Fruit fly (Drosophila melanogaster) whole organism, embryonic: ENCODE results near the gene Stim.
A peak's percentile ranks its signal among the peaks of the same experiment; 100 is the strongest.

Experiments used
- B-H2 ChIP-seq: fragments of 200-800 bp; sonication (Bioruptor generic); optimal IDR thresholded peaks from 2 replicates; lab custom pipeline; 2018; ENCODE audit warnings: missing biosample characterization, mild to moderate bottlenecking, missing genetic modification characterization
- Blimp-1 ChIP-seq: fragments of 200-800 bp; sonication (Bioruptor generic); optimal IDR thresholded peaks from 3 replicates; lab custom pipeline; 2018; ENCODE audit warnings: missing biosample characterization, missing genetic modification characterization, mild to moderate bottlenecking, moderate library complexity, missing genetic modification reagents
- BtbVII ChIP-seq: fragments of 200-800 bp; sonication (Bioruptor generic); optimal IDR thresholded peaks from 3 replicates; lab custom pipeline; 2017; ENCODE audit warnings: missing biosample characterization, mild to moderate bottlenecking, missing genetic modification characterization
- CG10979 ChIP-seq: fragments of 200-800 bp; sonication (Bioruptor generic); optimal IDR thresholded peaks from 2 replicates; lab custom pipeline; 2018; ENCODE audit warnings: missing biosample characterization, mild to moderate bottlenecking, missing genetic modification characterization, moderate library complexity
- CG11696 ChIP-seq: fragments of 200-800 bp; sonication (Bioruptor generic); IDR thresholded peaks from 2 replicates; pipeline ENCODE4 v1.3.6; 2022; ENCODE audit warnings: missing biosample characterization, missing genetic modification characterization
- CG12155 ChIP-seq: fragments of 200-800 bp; sonication (Bioruptor generic); optimal IDR thresholded peaks from 3 replicates; lab custom pipeline; 2016; ENCODE audit warnings: missing biosample characterization, missing genetic modification characterization
- CG12236 ChIP-seq: fragments of 200-800 bp; sonication (Bioruptor generic); optimal IDR thresholded peaks from 2 replicates; lab custom pipeline; 2016; ENCODE audit warnings: missing biosample characterization, missing genetic modification characterization
- CG12769 ChIP-seq: fragments of 200-800 bp; sonication (Bioruptor generic); optimal IDR thresholded peaks from 2 replicates; lab custom pipeline; 2019; ENCODE audit warnings: missing biosample characterization, mild to moderate bottlenecking, missing genetic modification characterization, moderate library complexity
- CG14014 ChIP-seq: fragments of 200-800 bp; sonication (Bioruptor generic); IDR thresholded peaks from 2 replicates; pipeline ENCODE4 v1.3.6; 2022; ENCODE audit warnings: missing biosample characterization, missing genetic modification characterization
- CG17186 ChIP-seq: fragments of 200-800 bp; sonication (Bioruptor generic); optimal IDR thresholded peaks from 3 replicates; lab custom pipeline; 2017; ENCODE audit warnings: missing biosample characterization, missing genetic modification reagents, missing genetic modification characterization
- CG17612 ChIP-seq: fragments of 200-800 bp; sonication (Bioruptor generic); IDR thresholded peaks from 2 replicates; pipeline ENCODE4 v1.3.6; 2022; ENCODE audit warnings: missing biosample characterization, missing genetic modification characterization
- CG17829 ChIP-seq: fragments of 200-800 bp; optimal IDR thresholded peaks from 2 replicates; lab custom pipeline; 2019; ENCODE audit warnings: missing biosample characterization, mild to moderate bottlenecking, missing genetic modification characterization, moderate library complexity
- CG18262 ChIP-seq: fragments of 200-800 bp; optimal IDR thresholded peaks from 3 replicates; lab custom pipeline; 2019; ENCODE audit warnings: missing biosample characterization, mild to moderate bottlenecking, missing genetic modification characterization, moderate library complexity
- CG30020 ChIP-seq: fragments of 200-800 bp; optimal IDR thresholded peaks from 2 replicates; lab custom pipeline; 2019; ENCODE audit warnings: missing biosample characterization, mild to moderate bottlenecking, missing genetic modification characterization, moderate library complexity
- CG33557 ChIP-seq: fragments of 200-800 bp; sonication (Bioruptor generic); optimal IDR thresholded peaks from 2 replicates; lab custom pipeline; 2019; ENCODE audit warnings: missing biosample characterization, mild to moderate bottlenecking, missing genetic modification characterization, moderate library complexity
- CG3995 ChIP-seq: fragments of 200-800 bp; sonication (Bioruptor generic); optimal IDR thresholded peaks from 3 replicates; lab custom pipeline; 2016; ENCODE audit warnings: missing biosample characterization, missing genetic modification characterization
- CG4328 ChIP-seq: fragments of 200-800 bp; sonication (Bioruptor generic); optimal IDR thresholded peaks from 3 replicates; lab custom pipeline; 2017; ENCODE audit warnings: missing biosample characterization, missing genetic modification reagents, missing genetic modification characterization
- CG4707 ChIP-seq: fragments of 200-800 bp; sonication (Bioruptor generic); optimal IDR thresholded peaks from 2 replicates; lab custom pipeline; 2018; ENCODE audit warnings: missing biosample characterization, mild to moderate bottlenecking, missing genetic modification characterization, moderate library complexity
- CG5180 ChIP-seq: fragments of 200-800 bp; sonication (Bioruptor generic); optimal IDR thresholded peaks from 3 replicates; lab custom pipeline; 2017; ENCODE audit warnings: missing biosample characterization, missing genetic modification characterization, mild to moderate bottlenecking, moderate library complexity, missing genetic modification reagents
- CG6254 ChIP-seq: fragments of 200-800 bp; sonication (Bioruptor generic); optimal IDR thresholded peaks from 3 replicates; lab custom pipeline; 2017; ENCODE audit warnings: mild to moderate bottlenecking, missing biosample characterization, missing genetic modification reagents, missing genetic modification characterization
- CG6791 ChIP-seq: fragments of 200-800 bp; sonication (Bioruptor generic); IDR thresholded peaks from 3 replicates; pipeline ENCODE4 v1.3.6; 2022; ENCODE audit warnings: missing biosample characterization, missing genetic modification characterization; ENCODE audit not compliant: partially characterized antibody
- CG8924 ChIP-seq: fragments of 200-800 bp; optimal IDR thresholded peaks from 3 replicates; lab custom pipeline; 2019; ENCODE audit warnings: missing biosample characterization, mild to moderate bottlenecking, missing genetic modification characterization, moderate library complexity
- CG9215 ChIP-seq: fragments of 200-800 bp; sonication (Bioruptor generic); IDR thresholded peaks from 2 replicates; pipeline ENCODE4 v1.3.6; 2022; ENCODE audit warnings: missing biosample characterization, missing genetic modification characterization
- Chrac-16 ChIP-seq: fragments of 200-800 bp; sonication (Bioruptor generic); optimal IDR thresholded peaks from 3 replicates; lab custom pipeline; 2016; ENCODE audit warnings: missing biosample characterization, missing genetic modification characterization
- Ets97D ChIP-seq: fragments of 200-800 bp; sonication (Bioruptor generic); optimal IDR thresholded peaks from 3 replicates; lab custom pipeline; 2016; ENCODE audit warnings: missing biosample characterization, missing genetic modification characterization
- Lhr ChIP-seq: fragments of 200-800 bp; sonication (Bioruptor generic); optimal IDR thresholded peaks from 3 replicates; lab custom pipeline; 2017; ENCODE audit warnings: mild to moderate bottlenecking, missing biosample characterization, missing genetic modification reagents, missing genetic modification characterization
- Nf-YA ChIP-seq: fragments of 200-800 bp; sonication (Bioruptor generic); IDR thresholded peaks from 2 replicates; pipeline ENCODE4 v1.3.6; 2022; ENCODE audit warnings: missing biosample characterization, missing genetic modification characterization
- Oaz ChIP-seq: fragments of 200-800 bp; sonication (Bioruptor generic); IDR thresholded peaks from 2 replicates; pipeline ENCODE4 v1.3.6; 2022; ENCODE audit warnings: missing biosample characterization, missing genetic modification characterization
- Oli ChIP-seq: fragments of 200-800 bp; sonication (Bioruptor generic); optimal IDR thresholded peaks from 2 replicates; lab custom pipeline; 2018; ENCODE audit warnings: missing biosample characterization, mild to moderate bottlenecking, missing genetic modification characterization, moderate library complexity
- Ssrp ChIP-seq: fragments of 200-800 bp; sonication (Bioruptor generic); optimal IDR thresholded peaks from 2 replicates; lab custom pipeline; 2018; ENCODE audit warnings: missing biosample characterization, mild to moderate bottlenecking, missing genetic modification characterization, moderate library complexity
- Taf1 ChIP-seq: fragments of 200-800 bp; sonication (Bioruptor generic); IDR thresholded peaks from 2 replicates; pipeline ENCODE4 v1.3.6; 2022; ENCODE audit warnings: missing biosample characterization, missing genetic modification characterization
- Xrp1 ChIP-seq: fragments of 200-800 bp; sonication (Bioruptor generic); IDR thresholded peaks from 2 replicates; pipeline ENCODE4 v1.3.6; 2022; ENCODE audit warnings: missing biosample characterization, missing genetic modification characterization
- YL-1 ChIP-seq: fragments of 200-800 bp; sonication (Bioruptor generic); optimal IDR thresholded peaks from 3 replicates; lab custom pipeline; 2017; ENCODE audit warnings: missing biosample characterization, mild to moderate bottlenecking, missing genetic modification characterization
- al ChIP-seq: fragments of 200-800 bp; sonication (Bioruptor generic); IDR thresholded peaks from 2 replicates; pipeline ENCODE4 v1.3.6; 2022; ENCODE audit warnings: missing biosample characterization, missing genetic modification characterization
- amos ChIP-seq: fragments of 200-800 bp; sonication (Bioruptor generic); IDR thresholded peaks from 2 replicates; pipeline ENCODE4 v1.3.6; 2022; ENCODE audit warnings: missing biosample characterization, missing genetic modification characterization; ENCODE audit not compliant: partially characterized antibody
- ash1 ChIP-seq: fragments of 200-800 bp; sonication (Bioruptor generic); optimal IDR thresholded peaks from 2 replicates; lab custom pipeline; 2018; ENCODE audit warnings: missing biosample characterization, mild to moderate bottlenecking, missing genetic modification characterization
- bigmax ChIP-seq: fragments of 200-800 bp; sonication (Bioruptor generic); optimal IDR thresholded peaks from 2 replicates; lab custom pipeline; 2018; ENCODE audit warnings: missing biosample characterization, mild to moderate bottlenecking, missing genetic modification characterization
- ci ChIP-seq: fragments of 200-800 bp; sonication (Bioruptor generic); IDR thresholded peaks from 3 replicates; pipeline ENCODE4 v1.3.6; 2022; ENCODE audit warnings: missing biosample characterization, missing genetic modification characterization
- fd3F ChIP-seq: fragments of 200-800 bp; sonication (Bioruptor generic); optimal IDR thresholded peaks from 2 replicates; lab custom pipeline; 2018; ENCODE audit warnings: missing biosample characterization, mild to moderate bottlenecking, missing genetic modification characterization, moderate library complexity
- fru ChIP-seq: fragments of >200 bp; optimal IDR thresholded peaks from 2 replicates; lab custom pipeline; 2017
- h ChIP-seq: fragments of >200 bp; optimal IDR thresholded peaks from 2 replicates; lab custom pipeline; 2017
- peb ChIP-seq: fragments of 200-800 bp; sonication (Bioruptor generic); IDR thresholded peaks from 2 replicates; pipeline ENCODE4 v1.3.6; 2022; ENCODE audit warnings: missing biosample characterization, missing genetic modification characterization
- pfk ChIP-seq: fragments of 200-800 bp; sonication (Bioruptor generic); optimal IDR thresholded peaks from 2 replicates; lab custom pipeline; 2018; ENCODE audit warnings: missing biosample characterization, mild to moderate bottlenecking, missing genetic modification characterization, moderate library complexity
- psq ChIP-seq: fragments of 200-800 bp; sonication (Bioruptor generic); optimal IDR thresholded peaks from 2 replicates; lab custom pipeline; 2017; ENCODE audit warnings: missing biosample characterization, missing genetic modification characterization
- pum ChIP-seq: fragments of 200-800 bp; sonication (Bioruptor generic); optimal IDR thresholded peaks from 2 replicates; lab custom pipeline; 2016; ENCODE audit warnings: missing biosample characterization, missing genetic modification characterization
- repo ChIP-seq: fragments of 200-800 bp; sonication (Bioruptor generic); optimal IDR thresholded peaks from 2 replicates; lab custom pipeline; 2016; ENCODE audit warnings: missing biosample characterization, missing genetic modification characterization
- ro ChIP-seq: fragments of 200-800 bp; sonication (Bioruptor generic); IDR thresholded peaks from 2 replicates; pipeline ENCODE4 v1.3.6; 2022; ENCODE audit warnings: missing biosample characterization, missing genetic modification characterization
- sima ChIP-seq: fragments of 200-800 bp; sonication (Bioruptor generic); optimal IDR thresholded peaks from 2 replicates; lab custom pipeline; 2016; ENCODE audit warnings: missing biosample characterization, missing genetic modification characterization
- toy ChIP-seq: fragments of 200-800 bp; sonication (Bioruptor generic); IDR thresholded peaks from 2 replicates; pipeline ENCODE4 v1.3.6; 2022; ENCODE audit warnings: missing biosample characterization, missing genetic modification characterization
- tx ChIP-seq: fragments of 200-800 bp; sonication (Bioruptor generic); optimal IDR thresholded peaks from 2 replicates; lab custom pipeline; 2016; ENCODE audit warnings: missing biosample characterization, missing genetic modification characterization
- vnd ChIP-seq: fragments of 200-800 bp; sonication (Bioruptor generic); IDR thresholded peaks from 3 replicates; pipeline ENCODE4 v1.3.6; 2022; ENCODE audit warnings: missing biosample characterization, missing genetic modification characterization; ENCODE audit not compliant: partially characterized antibody
- yki ChIP-seq: fragments of >200 bp; optimal IDR thresholded peaks from 3 replicates; lab custom pipeline; 2018

Gene Stim

DNA sequence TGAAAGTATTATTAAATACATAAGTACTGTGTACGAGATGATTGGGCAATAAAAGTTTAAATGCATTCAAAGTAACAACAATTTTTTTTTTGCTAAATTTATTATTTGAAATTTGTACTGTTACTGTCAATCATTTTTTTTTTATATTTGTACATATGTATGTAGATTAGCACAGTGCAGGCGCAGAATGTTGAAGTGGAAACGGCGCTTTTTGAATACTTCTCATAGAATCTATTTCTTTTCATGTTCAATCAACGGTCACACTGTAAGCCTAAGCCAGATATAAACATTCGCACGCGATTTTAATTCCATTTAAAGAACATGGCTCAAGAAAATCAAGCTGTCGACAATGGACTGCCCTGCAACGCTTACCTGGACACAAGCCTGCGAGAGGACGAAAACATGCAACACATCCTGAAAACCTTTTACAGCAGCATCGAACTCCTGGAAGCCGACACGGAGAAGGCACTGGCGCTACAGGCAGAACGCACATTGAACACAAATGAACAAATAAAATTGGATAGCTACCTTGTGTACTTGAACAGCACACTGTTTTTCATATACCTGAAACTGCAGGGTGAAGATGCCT is 4.6 kb upstream of the Stim start, which contains the start of gene Rrp47 (continued):
- TF ChIP-seq al (GFP tag; lab: Robert Waterston, UW), result no peak
- no peak for TF ChIP-seq fd3F (GFP tag; lab: Kevin White, UChicago)
- TF ChIP-seq CG9215 (GFP tag; lab: Robert Waterston, UW), result no peak
- no peak for TF ChIP-seq CG5180 (GFP tag; lab: Kevin White, UChicago)
- TF ChIP-seq CG6254 (GFP tag; lab: Kevin White, UChicago), result no peak
- no peak for TF ChIP-seq CG12236
- TF ChIP-seq CG30020, result peak; percentile 96
- TF ChIP-seq Oaz (GFP tag; lab: Robert Waterston, UW), result no peak
- no peak for TF ChIP-seq sima (GFP tag; lab: Kevin White, UChicago)
- TF ChIP-seq pfk (GFP tag; lab: Kevin White, UChicago), result peak; percentile 54
- no peak for TF ChIP-seq CG4328 (GFP tag; lab: Kevin White, UChicago)
- no peak for TF ChIP-seq h (lab: Kevin White, UChicago)
- no peak for TF ChIP-seq ro (GFP tag; lab: Robert Waterston, UW)
- no peak for TF ChIP-seq Xrp1 (GFP tag; lab: Robert Waterston, UW)
- no peak for TF ChIP-seq ash1 (GFP tag; lab: Kevin White, UChicago)
- peak; percentile 20 for TF ChIP-seq YL-1
- no peak; the same call in 2 of the 3 replicates for TF ChIP-seq CG6791 (GFP tag; lab: Robert Waterston, UW)
- no peak for TF ChIP-seq CG17612 (GFP tag; lab: Robert Waterston, UW)
- no peak for TF ChIP-seq CG18262 (tag; lab: Kevin White, UChicago)
- no peak for TF ChIP-seq bigmax (GFP tag; lab: Kevin White, UChicago)
- peak; percentile 3 for TF ChIP-seq CG17186 (GFP tag; lab: Kevin White, UChicago)
- TF ChIP-seq CG8924 (tag; lab: Kevin White, UChicago), result peak; percentile 51
- TF ChIP-seq Oli (tag; lab: Kevin White, UChicago), result no peak
- no peak for TF ChIP-seq CG12769 (tag; lab: Kevin White, UChicago)
- TF ChIP-seq CG14014 (GFP tag; lab: Robert Waterston, UW), result no peak
- no peak for TF ChIP-seq toy (GFP tag; lab: Robert Waterston, UW)
- no peak for TF ChIP-seq Nf-YA (GFP tag; lab: Robert Waterston, UW)
- TF ChIP-seq Chrac-16 (GFP tag; lab: Kevin White, UChicago), result no peak
- TF ChIP-seq CG3995 (GFP tag; lab: Kevin White, UChicago), result peak; percentile 37
- no peak for TF ChIP-seq tx (GFP tag; lab: Kevin White, UChicago)
- TF ChIP-seq CG12155 (GFP tag; lab: Kevin White, UChicago), result no peak
- TF ChIP-seq CG33557 (GFP tag; lab: Kevin White, UChicago), result no peak
- TF ChIP-seq yki (lab: Kevin White, UChicago), result no peak
- no peak for TF ChIP-seq fru
- TF ChIP-seq B-H2 (GFP tag; lab: Kevin White, UChicago), result no peak
- no peak for TF ChIP-seq Blimp-1 (GFP tag; lab: Kevin White, UChicago)
- TF ChIP-seq ci (GFP tag; lab: Robert Waterston, UW), result no peak
- TF ChIP-seq peb (GFP tag; lab: Robert Waterston, UW), result no peak
- TF ChIP-seq Ssrp (tag; lab: Kevin White, UChicago), result no peak
- TF ChIP-seq Lhr (GFP tag; lab: Kevin White, UChicago), result peak; percentile 2
- no peak for TF ChIP-seq psq (GFP tag; lab: Kevin White, UChicago)
- no peak for TF ChIP-seq Ets97D (GFP tag; lab: Kevin White, UChicago)
- TF ChIP-seq pum, result no peak
- no peak for TF ChIP-seq CG10979 (tag; lab: Kevin White, UChicago)
- no peak for TF ChIP-seq Taf1 (GFP tag; lab: Robert Waterston, UW)
- TF ChIP-seq BtbVII, result no peak
- no peak for TF ChIP-seq repo (GFP tag; lab: Kevin White, UChicago)
- TF ChIP-seq CG17829 (tag; lab: Kevin White, UChicago), result peak; percentile 6
- no peak for TF ChIP-seq vnd
- TF ChIP-seq amos (GFP tag; lab: Robert Waterston, UW), result no peak
- no peak for TF ChIP-seq CG11696 (GFP tag; lab: Robert Waterston, UW)
- TF ChIP-seq CG4707 (GFP tag; lab: Kevin White, UChicago), result no peak
